Fruit fly (Drosophila melanogaster) whole organism, embryonic: ENCODE data around the gene Cyp303a1.
A peak's percentile ranks its signal among the peaks of the same experiment; 100 is the strongest.

Experiments
- Asciz ChIP-seq: fragments of 200-800 bp; sonication (Bioruptor generic); optimal IDR thresholded peaks from 2 replicates; lab custom pipeline; 2017; ENCODE audit warnings: missing biosample characterization, mild to moderate bottlenecking, missing genetic modification characterization, missing genetic modification reagents
- B-H2 ChIP-seq: fragments of 200-800 bp; sonication (Bioruptor generic); optimal IDR thresholded peaks from 2 replicates; lab custom pipeline; 2018; ENCODE audit warnings: missing biosample characterization, mild to moderate bottlenecking, missing genetic modification characterization
- BEAF-32 ChIP-seq: fragments of 200-800 bp; sonication (Bioruptor generic); optimal IDR thresholded peaks from 3 replicates; lab custom pipeline; 2017; ENCODE audit warnings: missing biosample characterization, missing genetic modification characterization, mild to moderate bottlenecking, moderate library complexity, missing genetic modification reagents
- CG13775 ChIP-seq: fragments of 200-800 bp; sonication (Bioruptor generic); optimal IDR thresholded peaks from 3 replicates; lab custom pipeline; 2017; ENCODE audit warnings: missing biosample characterization, mild to moderate bottlenecking, missing genetic modification characterization
- CG14965 ChIP-seq: fragments of 200-800 bp; sonication (Bioruptor generic); optimal IDR thresholded peaks from 2 replicates; lab custom pipeline; 2016; ENCODE audit warnings: missing biosample characterization, missing genetic modification characterization, borderline replicate concordance
- CG15269 ChIP-seq: fragments of 200-800 bp; sonication (Bioruptor generic); optimal IDR thresholded peaks from 2 replicates; lab custom pipeline; 2018; ENCODE audit warnings: missing biosample characterization, mild to moderate bottlenecking, missing genetic modification characterization, moderate library complexity
- CG15514 ChIP-seq: fragments of 200-800 bp; sonication (Bioruptor generic); optimal IDR thresholded peaks from 3 replicates; lab custom pipeline; 2017; ENCODE audit warnings: missing biosample characterization, missing genetic modification characterization, mild to moderate bottlenecking, moderate library complexity, missing genetic modification reagents
- CG16813 ChIP-seq: fragments of 200-800 bp; sonication (Bioruptor generic); IDR thresholded peaks from 3 replicates; pipeline ENCODE4 v1.3.6; 2022; ENCODE audit warnings: missing biosample characterization, missing genetic modification characterization; ENCODE audit not compliant: partially characterized antibody
- CG18262 ChIP-seq: fragments of 200-800 bp; optimal IDR thresholded peaks from 3 replicates; lab custom pipeline; 2019; ENCODE audit warnings: missing biosample characterization, mild to moderate bottlenecking, missing genetic modification characterization, moderate library complexity
- CG18599 ChIP-seq: fragments of 200-800 bp; sonication (Bioruptor generic); optimal IDR thresholded peaks from 3 replicates; lab custom pipeline; 2017; ENCODE audit warnings: missing biosample characterization, missing genetic modification characterization, mild to moderate bottlenecking, moderate library complexity, missing genetic modification reagents
- CG2712 ChIP-seq: fragments of 200-800 bp; optimal IDR thresholded peaks from 3 replicates; lab custom pipeline; 2019; ENCODE audit warnings: missing biosample characterization, mild to moderate bottlenecking, missing genetic modification characterization, moderate library complexity
- CG2875 ChIP-seq: fragments of 200-800 bp; sonication (Bioruptor generic); optimal IDR thresholded peaks from 2 replicates; lab custom pipeline; 2017; ENCODE audit warnings: missing biosample characterization, mild to moderate bottlenecking, missing genetic modification characterization, missing genetic modification reagents
- CG3281 ChIP-seq: fragments of 200-800 bp; sonication (Bioruptor generic); optimal IDR thresholded peaks from 3 replicates; lab custom pipeline; 2017; ENCODE audit warnings: missing biosample characterization, mild to moderate bottlenecking, missing genetic modification characterization
- CG33557 ChIP-seq: fragments of 200-800 bp; sonication (Bioruptor generic); optimal IDR thresholded peaks from 2 replicates; lab custom pipeline; 2019; ENCODE audit warnings: missing biosample characterization, mild to moderate bottlenecking, missing genetic modification characterization, moderate library complexity
- CG3995 ChIP-seq: fragments of 200-800 bp; sonication (Bioruptor generic); optimal IDR thresholded peaks from 3 replicates; lab custom pipeline; 2016; ENCODE audit warnings: missing biosample characterization, missing genetic modification characterization
- CG6654 ChIP-seq: fragments of 200-800 bp; sonication (Bioruptor generic); optimal IDR thresholded peaks from 2 replicates; lab custom pipeline; 2017; ENCODE audit warnings: missing biosample characterization, mild to moderate bottlenecking, missing genetic modification characterization
- CG6854 ChIP-seq: fragments of 200-800 bp; sonication (Bioruptor generic); optimal IDR thresholded peaks from 3 replicates; lab custom pipeline; 2017; ENCODE audit warnings: missing biosample characterization, mild to moderate bottlenecking, missing genetic modification characterization
- CHES-1-like ChIP-seq: fragments of 200-800 bp; sonication (Bioruptor generic); optimal IDR thresholded peaks from 2 replicates; lab custom pipeline; 2016; ENCODE audit warnings: missing biosample characterization, missing genetic modification characterization
- Dbx ChIP-seq: fragments of 200-800 bp; sonication (Bioruptor generic); IDR thresholded peaks from 3 replicates; pipeline ENCODE4 v1.3.6; 2022; ENCODE audit warnings: missing biosample characterization, missing genetic modification characterization
- Eip74EF ChIP-seq, 2 experiments: fragments of 200-800 bp in 1 of 2; fragments of >200 bp in 1 of 2; sonication (Bioruptor generic) in 1 of 2; optimal IDR thresholded peaks; 2 replicates each; lab custom pipeline; 2017 to 2019; ENCODE audit warnings: missing biosample characterization in 2 of 2, missing genetic modification characterization in 2 of 2, mild to moderate bottlenecking in 1 of 2, moderate library complexity in 1 of 2
- Kr ChIP-seq: fragments of 200-800 bp; sonication (Bioruptor generic); optimal IDR thresholded peaks from 2 replicates; lab custom pipeline; 2017; ENCODE audit warnings: missing biosample characterization, mild to moderate bottlenecking, missing genetic modification characterization
- Lim3 ChIP-seq: fragments of 200-800 bp; sonication (Bioruptor generic); IDR thresholded peaks from 2 replicates; pipeline ENCODE4 v1.3.6; 2022; ENCODE audit warnings: missing biosample characterization, missing genetic modification characterization
- Meics ChIP-seq: fragments of 200-800 bp; sonication (Bioruptor generic); optimal IDR thresholded peaks from 2 replicates; lab custom pipeline; 2017; ENCODE audit warnings: missing biosample characterization, mild to moderate bottlenecking, missing genetic modification characterization
- Myb ChIP-seq: fragments of 200-800 bp; sonication (Bioruptor generic); optimal IDR thresholded peaks from 2 replicates; lab custom pipeline; 2016; ENCODE audit warnings: missing biosample characterization, missing genetic modification characterization
- Nf-YB ChIP-seq: fragments of 200-800 bp; sonication (Bioruptor generic); optimal IDR thresholded peaks from 3 replicates; lab custom pipeline; 2019; ENCODE audit warnings: missing biosample characterization, mild to moderate bottlenecking, missing genetic modification characterization, moderate library complexity
- Pdp1 ChIP-seq, 2 experiments: fragments of 200-800 bp; sonication (Bioruptor generic); optimal IDR thresholded peaks; 3 replicates each; lab custom pipeline; 2016; ENCODE audit warnings: missing biosample characterization in 2 of 2, missing genetic modification characterization in 2 of 2, mild to moderate bottlenecking in 1 of 2, moderate library complexity in 1 of 2
- Rfx ChIP-seq: fragments of 200-800 bp; sonication (Bioruptor generic); IDR thresholded peaks from 2 replicates; pipeline ENCODE4 v1.3.6; 2022; ENCODE audit warnings: missing biosample characterization, missing genetic modification characterization
- Sox100B ChIP-seq: fragments of 200-800 bp; sonication (Bioruptor generic); optimal IDR thresholded peaks from 3 replicates; lab custom pipeline; 2018; ENCODE audit warnings: missing biosample characterization, mild to moderate bottlenecking, missing genetic modification characterization
- Sox102F ChIP-seq: fragments of 200-800 bp; sonication (Bioruptor generic); optimal IDR thresholded peaks from 2 replicates; lab custom pipeline; 2018; ENCODE audit warnings: missing biosample characterization, mild to moderate bottlenecking, missing genetic modification characterization, moderate library complexity
- Tbp ChIP-seq: fragments of >200 bp; optimal IDR thresholded peaks from 2 replicates; lab custom pipeline; 2018; ENCODE audit warnings: missing biosample characterization, missing genetic modification characterization
- ab ChIP-seq: fragments of 200-800 bp; sonication (Bioruptor generic); optimal IDR thresholded peaks from 2 replicates; lab custom pipeline; 2016; ENCODE audit warnings: missing biosample characterization, missing genetic modification characterization
- corto ChIP-seq: fragments of 200-800 bp; sonication (Bioruptor generic); optimal IDR thresholded peaks from 2 replicates; lab custom pipeline; 2016; ENCODE audit warnings: missing biosample characterization, mild to moderate bottlenecking, missing genetic modification characterization, moderate library complexity
- dan ChIP-seq: fragments of 200-800 bp; sonication (Bioruptor generic); IDR thresholded peaks from 2 replicates; pipeline ENCODE4 v1.3.6; 2022; ENCODE audit warnings: missing biosample characterization, missing genetic modification characterization
- dpn ChIP-seq, 2 experiments: fragments of 200-800 bp; sonication (Bioruptor generic); optimal IDR thresholded peaks; 3 replicates each; lab custom pipeline; 2016; ENCODE audit warnings: missing biosample characterization in 2 of 2, missing genetic modification characterization in 2 of 2
- eve ChIP-seq, 2 experiments: fragments of >200 bp; optimal IDR thresholded peaks; 2 replicates each; lab custom pipeline; 2017; ENCODE audit warnings: missing biosample characterization in 2 of 2, missing genetic modification characterization in 2 of 2
- fd3F ChIP-seq: fragments of 200-800 bp; sonication (Bioruptor generic); optimal IDR thresholded peaks from 2 replicates; lab custom pipeline; 2018; ENCODE audit warnings: missing biosample characterization, mild to moderate bottlenecking, missing genetic modification characterization, moderate library complexity
- fd96Cb ChIP-seq: fragments of 200-800 bp; sonication (Bioruptor generic); optimal IDR thresholded peaks from 2 replicates; lab custom pipeline; 2018; ENCODE audit warnings: missing biosample characterization, mild to moderate bottlenecking, missing genetic modification characterization, moderate library complexity
- gce ChIP-seq: fragments of 200-800 bp; sonication (Bioruptor generic); IDR thresholded peaks from 3 replicates; pipeline ENCODE4 v1.3.6; 2022; ENCODE audit warnings: missing biosample characterization, missing genetic modification characterization
- gem ChIP-seq: fragments of 200-800 bp; sonication (Bioruptor generic); optimal IDR thresholded peaks from 2 replicates; lab custom pipeline; 2019; ENCODE audit warnings: missing biosample characterization, mild to moderate bottlenecking, missing genetic modification characterization, moderate library complexity
- gfzf ChIP-seq: fragments of 200-800 bp; sonication (Bioruptor generic); optimal IDR thresholded peaks from 2 replicates; lab custom pipeline; 2016; ENCODE audit warnings: missing biosample characterization, mild to moderate bottlenecking, missing genetic modification characterization, moderate library complexity
- h ChIP-seq: fragments of >200 bp; optimal IDR thresholded peaks from 2 replicates; lab custom pipeline; 2017
- maf-S ChIP-seq: fragments of 200-800 bp; sonication (Bioruptor generic); optimal IDR thresholded peaks from 2 replicates; lab custom pipeline; 2016; ENCODE audit warnings: missing biosample characterization, missing genetic modification characterization
- pfk ChIP-seq: fragments of 200-800 bp; sonication (Bioruptor generic); optimal IDR thresholded peaks from 2 replicates; lab custom pipeline; 2018; ENCODE audit warnings: missing biosample characterization, mild to moderate bottlenecking, missing genetic modification characterization, moderate library complexity
- pho ChIP-seq: fragments of 200-800 bp; sonication (Bioruptor generic); optimal IDR thresholded peaks from 2 replicates; lab custom pipeline; 2016; ENCODE audit warnings: missing biosample characterization, missing genetic modification characterization
- psq ChIP-seq: fragments of 200-800 bp; sonication (Bioruptor generic); optimal IDR thresholded peaks from 2 replicates; lab custom pipeline; 2017; ENCODE audit warnings: missing biosample characterization, missing genetic modification characterization
- ro ChIP-seq: fragments of 200-800 bp; sonication (Bioruptor generic); IDR thresholded peaks from 2 replicates; pipeline ENCODE4 v1.3.6; 2022; ENCODE audit warnings: missing biosample characterization, missing genetic modification characterization
- sna ChIP-seq: fragments of 200-800 bp; sonication (Bioruptor generic); IDR thresholded peaks from 2 replicates; pipeline ENCODE4 v1.3.6; 2022; ENCODE audit warnings: missing biosample characterization, missing genetic modification characterization; ENCODE audit not compliant: partially characterized antibody
- toy ChIP-seq: fragments of 200-800 bp; sonication (Bioruptor generic); IDR thresholded peaks from 2 replicates; pipeline ENCODE4 v1.3.6; 2022; ENCODE audit warnings: missing biosample characterization, missing genetic modification characterization

Gene Cyp303a1

DNA sequence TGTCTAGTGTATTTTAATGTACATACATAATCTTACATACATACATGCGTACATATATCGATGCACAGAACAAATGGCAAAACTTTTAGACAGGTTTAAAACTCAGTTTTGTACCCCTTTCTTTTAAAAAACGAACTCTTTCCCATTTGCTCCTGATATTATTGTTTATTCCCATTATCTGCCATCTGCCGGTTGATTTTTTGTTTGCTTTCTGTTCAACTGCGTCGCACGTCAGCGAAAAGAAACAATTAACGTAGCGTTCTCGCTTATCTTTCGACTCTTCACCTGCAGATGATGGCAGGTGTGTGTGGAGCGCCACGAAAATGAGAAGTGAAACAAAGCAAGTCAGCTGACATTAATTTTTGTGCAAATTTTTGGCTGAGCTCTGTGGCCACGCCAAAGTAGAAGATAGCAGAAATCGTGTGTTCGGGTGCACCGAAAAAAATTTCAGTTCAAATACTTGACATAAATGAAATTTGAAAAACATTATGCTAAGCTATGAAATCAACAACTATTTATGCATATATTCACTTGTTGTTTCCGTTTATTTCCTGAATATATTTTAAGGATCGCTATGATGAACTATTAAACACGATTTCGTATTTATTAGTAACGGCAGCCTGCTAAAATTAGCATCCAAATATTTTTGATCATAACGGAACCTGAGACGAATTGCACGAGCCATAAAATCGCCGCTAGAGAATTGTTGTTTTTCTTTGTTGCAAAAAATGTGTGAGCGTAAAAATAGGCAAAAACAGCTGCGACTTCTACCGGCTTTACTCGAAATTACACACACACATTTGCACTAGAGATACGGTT is 23.1 kb upstream of the Cyp303a1 start (continued):
- TF ChIP-seq CG3995 (GFP tag; lab: Kevin White, UChicago) (peak; percentile 0), gce (GFP tag; lab: Robert Waterston, UW) (no peak), Lim3 (GFP tag; lab: Robert Waterston, UW) (no peak), CG2712 (tag; lab: Kevin White, UChicago) (peak; percentile 0), CG3281 (GFP tag; lab: Kevin White, UChicago) (peak; percentile 67), Eip74EF (GFP tag; optimal IDR thresholded peaks at IDR 0.05; lab: Kevin White, UChicago) (no peak), Pdp1 (GFP tag; optimal IDR thresholded peaks at IDR 0.05; lab: Kevin White, UChicago) (no peak), h (no peak), eve (GFP tag; optimal IDR thresholded peaks at IDR 0.05; lab: Kevin White, UChicago) (peak in 1 of 2 experiments; percentile 48), BEAF-32 (GFP tag; lab: Kevin White, UChicago) (no peak), CG18599 (peak; percentile 46), Sox100B (GFP tag; lab: Kevin White, UChicago) (peak; percentile 37), corto (GFP tag; lab: Kevin White, UChicago) (peak; percentile 45), Nf-YB (GFP tag; lab: Kevin White, UChicago) (no peak), pfk (GFP tag; lab: Kevin White, UChicago) (peak; percentile 4), ab (GFP tag; lab: Kevin White, UChicago) (no peak), pho (GFP tag; lab: Kevin White, UChicago) (no peak), Kr (GFP tag; lab: Kevin White, UChicago) (peak; percentile 21), CG6854 (no peak), Tbp (GFP tag; lab: Kevin White, UChicago) (no peak), CG15269 (tag; lab: Kevin White, UChicago) (no peak), CG33557 (no peak), B-H2 (GFP tag; lab: Kevin White, UChicago) (no peak), CG16813 (no peak), maf-S (GFP tag; lab: Kevin White, UChicago) (no peak), Myb (GFP tag; lab: Kevin White, UChicago) (peak; percentile 4), CHES-1-like (GFP tag; lab: Kevin White, UChicago) (peak; percentile 22), fd3F (GFP tag; lab: Kevin White, UChicago) (no peak), Asciz (peak; percentile 6), CG14965 (no peak), CG15514 (GFP tag; lab: Kevin White, UChicago) (peak; percentile 5), CG13775 (peak; percentile 63), gem (tag; lab: Kevin White, UChicago) (peak; percentile 66), Meics (GFP tag; lab: Kevin White, UChicago) (peak; percentile 53), psq (GFP tag; lab: Kevin White, UChicago) (no peak), CG2875 (GFP tag; lab: Kevin White, UChicago) (no peak), sna (GFP tag; lab: Robert Waterston, UW) (no peak), toy (no peak), ro (GFP tag; lab: Robert Waterston, UW) (no peak), Rfx (GFP tag; lab: Robert Waterston, UW) (no peak), Dbx (no peak), CG18262 (tag; lab: Kevin White, UChicago) (no peak), dan (GFP tag; lab: Robert Waterston, UW) (no peak), gfzf (GFP tag; lab: Kevin White, UChicago) (no peak), fd96Cb (tag; lab: Kevin White, UChicago) (peak; percentile 27), CG6654 (GFP tag; lab: Kevin White, UChicago) (no peak), Sox102F (GFP tag; lab: Kevin White, UChicago) (peak; percentile 24), dpn (GFP tag; optimal IDR thresholded peaks at IDR 0.05; lab: Kevin White, UChicago) (peak in 1 of 2 experiments; percentile 13)
